Fruit fly (Drosophila melanogaster): ENCODE measurements around the gene CG13311.
A peak's percentile ranks its signal among the peaks of the same experiment; 100 is the strongest.

CG13311 gene

dm6 chr3L:8822881-8823435 lies 21.0 kb upstream of the CG13311 start:
- TF ChIP-seq EcR (GFP tag; optimal IDR thresholded peaks at IDR 0.05) (peak in 1 of 2 experiments; percentile 16), Dll (optimal IDR thresholded peaks at IDR 0.05) (no peak)

dm6 chr3L:8821708-8822660 lies 20.0 kb upstream of the CG13311 start:
- TF ChIP-seq usp (GFP tag; optimal IDR thresholded peaks at IDR 0.05) (no peak), psq (optimal IDR thresholded peaks at IDR 0.05) (no peak), CG8478 (optimal IDR thresholded peaks at IDR 0.05) (no peak), EcR (GFP tag; optimal IDR thresholded peaks at IDR 0.05) (no peak)

- TF ChIP-seq Dll (optimal IDR thresholded peaks at IDR 0.05) (peak; percentile 32), CG8478 (optimal IDR thresholded peaks at IDR 0.05) (no peak)
Measured at dm6 chr3L:8819441-8819840, 17.5 kb upstream of the CG13311 start.

dm6 chr3L:8813484-8813883 lies 11.5 kb upstream of the CG13311 start:
- no peak for TF ChIP-seq pan (optimal IDR thresholded peaks at IDR 0.05)
- no peak for TF ChIP-seq EcR (GFP tag; optimal IDR thresholded peaks at IDR 0.05)
- TF ChIP-seq Dll (optimal IDR thresholded peaks at IDR 0.05) = no peak
- no peak for TF ChIP-seq psq (optimal IDR thresholded peaks at IDR 0.05)
- no peak for TF ChIP-seq usp (GFP tag; optimal IDR thresholded peaks at IDR 0.05)
- TF ChIP-seq CG8478 (optimal IDR thresholded peaks at IDR 0.05) = no peak

- no peak for TF ChIP-seq EcR (GFP tag; optimal IDR thresholded peaks at IDR 0.05)
- no peak for TF ChIP-seq usp (GFP tag; optimal IDR thresholded peaks at IDR 0.05)
- no peak for TF ChIP-seq pan (optimal IDR thresholded peaks at IDR 0.05)
- no peak for TF ChIP-seq psq (optimal IDR thresholded peaks at IDR 0.05)
- TF ChIP-seq Dll (optimal IDR thresholded peaks at IDR 0.05) = no peak
- TF ChIP-seq CG8478 (optimal IDR thresholded peaks at IDR 0.05) = no peak
Measured at dm6 chr3L:8810095-8810494, 8.1 kb upstream of the CG13311 start, which contains the start of gene CG13309. CG13309 (plus strand) TSS chr3L:8810395.

dm6 chr3L:8808244-8808643 lies 6.3 kb upstream of the CG13311 start, which contains the start of gene CG13308:
CG13308 (plus strand) TSS chr3L:8808544.
- TF ChIP-seq EcR (GFP tag; optimal IDR thresholded peaks at IDR 0.05) (no peak), Dll (optimal IDR thresholded peaks at IDR 0.05) (no peak), psq (optimal IDR thresholded peaks at IDR 0.05) (no peak)

- no peak for TF ChIP-seq pan (optimal IDR thresholded peaks at IDR 0.05)
- TF ChIP-seq Dll (optimal IDR thresholded peaks at IDR 0.05) = no peak
Measured at dm6 chr3L:8807113-8807651, 5.2 kb upstream of the CG13311 start, which contains the start of the genes CG13312 and CG32024. CG13312 (minus strand) TSS chr3L:8807213. CG32024 (plus strand) TSS chr3L:8807601.

- no peak for TF ChIP-seq usp (GFP tag; optimal IDR thresholded peaks at IDR 0.05)
- no peak for TF ChIP-seq CG8478 (optimal IDR thresholded peaks at IDR 0.05)
- TF ChIP-seq psq (optimal IDR thresholded peaks at IDR 0.05) = no peak
- no peak for TF ChIP-seq EcR (GFP tag; optimal IDR thresholded peaks at IDR 0.05)
- TF ChIP-seq pan (optimal IDR thresholded peaks at IDR 0.05) = no peak
- no peak for TF ChIP-seq Dll (optimal IDR thresholded peaks at IDR 0.05)
Measured at dm6 chr3L:8804082-8804814, 2.3 kb upstream of the CG13311 start, which contains the start of the genes CG32023 and CG34427. CG32023 (minus strand) TSS chr3L:8804182. CG34427 (plus strand) TSS chr3L:8804764.

dm6 chr3L:8800432-8800831 lies 1.5 kb downstream of the CG13311 start, which contains the start of gene CG13310:
CG13310 (minus strand) TSS chr3L:8800532.
- no peak for TF ChIP-seq psq (optimal IDR thresholded peaks at IDR 0.05)

- TF ChIP-seq CG8478 (optimal IDR thresholded peaks at IDR 0.05) (no peak), pan (optimal IDR thresholded peaks at IDR 0.05) (no peak), Dll (optimal IDR thresholded peaks at IDR 0.05) (no peak), EcR (GFP tag; optimal IDR thresholded peaks at IDR 0.05) (no peak), usp (GFP tag; optimal IDR thresholded peaks at IDR 0.05) (no peak), psq (optimal IDR thresholded peaks at IDR 0.05) (no peak)
Measured at dm6 chr3L:8798539-8798938, 3.4 kb downstream of the CG13311 start.

- TF ChIP-seq EcR (GFP tag; optimal IDR thresholded peaks at IDR 0.05) = no peak
- no peak for TF ChIP-seq psq (optimal IDR thresholded peaks at IDR 0.05)
- TF ChIP-seq usp (GFP tag; optimal IDR thresholded peaks at IDR 0.05) = no peak
- no peak for TF ChIP-seq pan (optimal IDR thresholded peaks at IDR 0.05)
- no peak for TF ChIP-seq Dll (optimal IDR thresholded peaks at IDR 0.05)
- no peak for TF ChIP-seq CG8478 (optimal IDR thresholded peaks at IDR 0.05)
Measured at dm6 chr3L:8798129-8798528, 3.8 kb downstream of the CG13311 start.

- TF ChIP-seq psq (optimal IDR thresholded peaks at IDR 0.05) = no peak
Measured at dm6 chr3L:8788445-8788844, 13.5 kb downstream of the CG13311 start, which contains the start of gene Acbp5. Acbp5 (minus strand) TSS chr3L:8788545.
